Fruit fly (Drosophila melanogaster): Measurements from ENCODE around the gene CG17162.

Gene CG17162

dm6 chrX:23096117-23096817, at the start of gene CG17162 (continued):
- TF ChIP-seq sc (optimal IDR thresholded peaks at IDR 0.05) (no peak), sc (GFP tag; optimal IDR thresholded peaks at IDR 0.05) (no peak), sens (GFP tag) (peak; percentile 46), CG4707 (GFP tag; optimal IDR thresholded peaks at IDR 0.05) (no peak), CG8478 (optimal IDR thresholded peaks at IDR 0.05) (no peak), CG10565 (GFP tag; optimal IDR thresholded peaks at IDR 0.05) (no peak), HmgD (GFP tag; optimal IDR thresholded peaks at IDR 0.05) (no peak), CG15514 (GFP tag; optimal IDR thresholded peaks at IDR 0.05) (no peak), CG9797 (GFP tag; optimal IDR thresholded peaks at IDR 0.05) (peak; percentile 16), pzg (GFP tag; optimal IDR thresholded peaks at IDR 0.05) (peak; percentile 30), dati (GFP tag; IDR thresholded peaks at IDR 0.05) (no peak), odd (GFP tag; optimal IDR thresholded peaks at IDR 0.05) (no peak), Asciz (GFP tag; optimal IDR thresholded peaks at IDR 0.05) (no peak), zf30C (GFP tag; optimal IDR thresholded peaks at IDR 0.05) (no peak), CG8924 (tag; optimal IDR thresholded peaks at IDR 0.05) (peak; percentile 12), fru (optimal IDR thresholded peaks at IDR 0.05) (no peak), CG30020 (tag; optimal IDR thresholded peaks at IDR 0.05) (peak; percentile 54), Aef1 (GFP tag; IDR thresholded peaks at IDR 0.05) (no peak), CG4730 (GFP tag; IDR thresholded peaks at IDR 0.05) (no peak), Dref (GFP tag; IDR thresholded peaks at IDR 0.05) (peak; percentile 43; the same call in 1 of the 2 replicates), CkIIα-i1 (GFP tag; IDR thresholded peaks at IDR 0.05) (no peak), jigr1 (GFP tag; IDR thresholded peaks at IDR 0.05) (no peak), crol (GFP tag; IDR thresholded peaks at IDR 0.05) (no peak), CG30431 (GFP tag; optimal IDR thresholded peaks at IDR 0.05) (no peak), klu (GFP tag; IDR thresholded peaks at IDR 0.05) (no peak), pb (GFP tag; optimal IDR thresholded peaks at IDR 0.05) (no peak), stc (GFP tag; IDR thresholded peaks at IDR 0.05) (no peak), Sox100B (GFP tag; optimal IDR thresholded peaks at IDR 0.05) (no peak), HHEX (GFP tag; optimal IDR thresholded peaks at IDR 0.05) (no peak), CG5180 (GFP tag; optimal IDR thresholded peaks at IDR 0.05) (no peak), Dbx (GFP tag; IDR thresholded peaks at IDR 0.05) (no peak), kni (GFP tag; optimal IDR thresholded peaks at IDR 0.05) (peak; percentile 15), CG16779 (GFP tag; IDR thresholded peaks at IDR 0.05) (no peak), bcd (GFP tag; optimal IDR thresholded peaks at IDR 0.05) (no peak), CG12659 (GFP tag; optimal IDR thresholded peaks at IDR 0.05) (no peak), insv (GFP tag; optimal IDR thresholded peaks at IDR 0.05) (no peak), yki (optimal IDR thresholded peaks at IDR 0.05) (no peak), CG1602 (GFP tag; optimal IDR thresholded peaks at IDR 0.05) (no peak), Meics (GFP tag; optimal IDR thresholded peaks at IDR 0.05) (no peak), CG14441 (GFP tag; IDR thresholded peaks at IDR 0.05) (no peak), lbe (GFP tag; optimal IDR thresholded peaks at IDR 0.05) (no peak), CG14050 (GFP tag; IDR thresholded peaks at IDR 0.05) (no peak), pros (GFP tag; optimal IDR thresholded peaks at IDR 0.05) (no peak), ap (GFP tag; IDR thresholded peaks at IDR 0.05) (no peak), CG3847 (GFP tag; IDR thresholded peaks at IDR 0.05) (no peak)
